Worm (Caenorhabditis elegans) whole organism, young adult: ENCODE results near the gene tag-209.
A peak's percentile ranks its signal among the peaks of the same experiment; 100 is the strongest.

Experiments used
- D2030.7 ChIP-seq: fragments of 200-800 bp; sonication (Bioruptor generic); IDR thresholded peaks from 2 replicates; pipeline ENCODE4 v1.3.6; 2022; ENCODE audit warnings: missing genetic modification reagents, missing genetic modification characterization, missing compliant biosample characterization
- F39B2.1 ChIP-seq: fragments of 200-800 bp; sonication (Bioruptor generic); IDR thresholded peaks from 2 replicates; pipeline ENCODE4 v1.3.6; 2022; ENCODE audit warnings: missing genetic modification reagents, missing genetic modification characterization, missing compliant biosample characterization
- F52B5.7 ChIP-seq: sonication (generic microtip); optimal IDR thresholded peaks from 2 replicates; lab custom pipeline; 2016; ENCODE audit warnings: mild to moderate bottlenecking, missing genetic modification characterization, missing compliant biosample characterization
- F55B11.4 ChIP-seq: sonication (generic microtip); optimal IDR thresholded peaks from 2 replicates; lab custom pipeline; 2016; ENCODE audit warnings: missing compliant biosample characterization, missing genetic modification characterization, borderline replicate concordance; ENCODE audit not compliant: insufficient read depth
- F57C9.4 ChIP-seq: sonication (generic microtip); optimal IDR thresholded peaks from 2 replicates; lab custom pipeline; 2017; ENCODE audit warnings: mild to moderate bottlenecking, missing genetic modification characterization, missing compliant biosample characterization
- T07F8.4 ChIP-seq: sonication (generic microtip); optimal IDR thresholded peaks from 2 replicates; lab custom pipeline; 2016; ENCODE audit warnings: mild to moderate bottlenecking, missing genetic modification characterization, moderate library complexity, missing compliant biosample characterization
- T26A5.8 ChIP-seq: sonication (generic microtip); optimal IDR thresholded peaks from 2 replicates; lab custom pipeline; 2016; ENCODE audit warnings: missing genetic modification characterization, missing compliant biosample characterization
- Y53G8AR.9 ChIP-seq: fragments of 200-800 bp; sonication (Bioruptor generic); conservative IDR thresholded peaks from 2 replicates; pipeline ENCODE4 v1.3.6; 2022; ENCODE audit warnings: missing genetic modification reagents, missing genetic modification characterization, missing compliant biosample characterization
- ama-1 ChIP-seq, 3 experiments: fragments of 150-350 bp in 1 of 3; sonication (generic microtip) in 2 of 3; optimal IDR thresholded peaks; 2 replicates each; lab custom pipeline; 2014 to 2018; ENCODE audit warnings: missing biosample characterization in 2 of 3, missing genetic modification characterization in 2 of 3, missing genetic modification reagents in 2 of 3
- aptf-2 ChIP-seq: fragments of 200-800 bp; sonication (Bioruptor generic); conservative IDR thresholded peaks from 2 replicates; pipeline ENCODE4 v1.3.6; 2022; ENCODE audit warnings: missing genetic modification reagents, missing genetic modification characterization, missing compliant biosample characterization
- ccch-3 ChIP-seq: fragments of 200-800 bp; sonication (Bioruptor generic); optimal IDR thresholded peaks from 2 replicates; lab custom pipeline; 2018; ENCODE audit warnings: mild to moderate bottlenecking, missing genetic modification characterization, missing compliant biosample characterization
- egl-44 ChIP-seq: fragments of 200-800 bp; sonication (Bioruptor generic); IDR thresholded peaks from 2 replicates; pipeline ENCODE4 v1.3.6; 2022; ENCODE audit warnings: missing genetic modification reagents, missing genetic modification characterization, missing compliant biosample characterization
- ekl-4 ChIP-seq: fragments of 200-800 bp; sonication (Bioruptor generic); IDR thresholded peaks from 2 replicates; pipeline ENCODE4 v1.3.6; 2022; ENCODE audit warnings: missing genetic modification reagents, missing genetic modification characterization, missing compliant biosample characterization
- ets-4 ChIP-seq: fragments of 200-800 bp; sonication (Bioruptor generic); optimal IDR thresholded peaks from 2 replicates; lab custom pipeline; 2018; ENCODE audit warnings: mild to moderate bottlenecking, missing genetic modification characterization, missing compliant biosample characterization
- him-1 ChIP-seq: sonication (generic microtip); optimal IDR thresholded peaks from 2 replicates; lab custom pipeline; 2016; ENCODE audit warnings: missing genotype, missing genetic modification reagents, missing genetic modification characterization, missing compliant biosample characterization
- hlh-12 ChIP-seq: sonication (generic microtip); optimal IDR thresholded peaks from 2 replicates; lab custom pipeline; 2016; ENCODE audit warnings: missing genetic modification characterization, missing compliant biosample characterization
- hmg-1.2 ChIP-seq: fragments of 200-800 bp; sonication (Bioruptor generic); IDR thresholded peaks from 2 replicates; pipeline ENCODE4 v1.3.6; 2022; ENCODE audit warnings: missing genetic modification reagents, missing genetic modification characterization, missing compliant biosample characterization
- hsf-1 ChIP-seq: fragments of 200-800 bp; sonication (Bioruptor generic); IDR thresholded peaks from 2 replicates; pipeline ENCODE4 v1.3.6; 2022; ENCODE audit warnings: missing genetic modification reagents, missing genetic modification characterization, missing compliant biosample characterization
- lin-54 ChIP-seq: fragments of 200-800 bp; sonication (Bioruptor generic); optimal IDR thresholded peaks from 2 replicates; lab custom pipeline; 2018; ENCODE audit warnings: mild to moderate bottlenecking, missing genetic modification characterization, missing compliant biosample characterization
- lsl-1 ChIP-seq: fragments of 200-800 bp; sonication (Bioruptor generic); optimal IDR thresholded peaks from 2 replicates; lab custom pipeline; 2018; ENCODE audit warnings: mild to moderate bottlenecking, missing genetic modification characterization, moderate library complexity, missing compliant biosample characterization
- mcd-1 ChIP-seq: fragments of 200-800 bp; sonication (Bioruptor generic); IDR thresholded peaks from 2 replicates; pipeline ENCODE4 v1.3.6; 2022; ENCODE audit warnings: missing genetic modification reagents, missing genetic modification characterization, missing compliant biosample characterization
- mes-4 ChIP-seq: sonication (generic microtip); optimal IDR thresholded peaks from 2 replicates; lab custom pipeline; 2016; ENCODE audit warnings: missing genotype, missing genetic modification characterization, missing compliant biosample characterization
- nfya-1 ChIP-seq: sonication (generic microtip); optimal IDR thresholded peaks from 2 replicates; lab custom pipeline; 2017; ENCODE audit warnings: antibody characterized with exemption, missing compliant biosample characterization, missing genetic modification characterization, borderline replicate concordance; ENCODE audit not compliant: insufficient read depth
- nhr-120 ChIP-seq: fragments of 200-800 bp; sonication (Bioruptor generic); IDR thresholded peaks from 2 replicates; pipeline ENCODE4 v1.3.6; 2022; ENCODE audit warnings: missing genetic modification characterization, missing compliant biosample characterization
- nhr-179 ChIP-seq: sonication (generic microtip); optimal IDR thresholded peaks from 2 replicates; lab custom pipeline; 2016; ENCODE audit warnings: mild to moderate bottlenecking, missing genetic modification characterization, missing compliant biosample characterization
- repo-1 ChIP-seq: sonication (generic microtip); optimal IDR thresholded peaks from 2 replicates; lab custom pipeline; 2017; ENCODE audit warnings: mild to moderate bottlenecking, missing genetic modification characterization, missing compliant biosample characterization
- snpc-1.3 ChIP-seq: sonication (generic microtip); optimal IDR thresholded peaks from 2 replicates; lab custom pipeline; 2017; ENCODE audit warnings: missing genetic modification characterization, mild to moderate bottlenecking, missing compliant biosample characterization, antibody characterized with exemption, moderate library complexity, missing genotype, missing genetic modification reagents; ENCODE audit not compliant: insufficient read depth
- snpc-3.4 ChIP-seq: sonication (generic microtip); optimal IDR thresholded peaks from 2 replicates; lab custom pipeline; 2017; ENCODE audit warnings: missing genetic modification characterization, mild to moderate bottlenecking, missing compliant biosample characterization, antibody characterized with exemption, moderate library complexity, missing genotype, missing genetic modification reagents
- sptf-2 ChIP-seq: fragments of 200-800 bp; sonication (Bioruptor generic); optimal IDR thresholded peaks from 2 replicates; lab custom pipeline; 2018; ENCODE audit warnings: mild to moderate bottlenecking, missing genetic modification characterization, missing compliant biosample characterization
- tlf-1 ChIP-seq: fragments of 200-800 bp; sonication (Bioruptor generic); optimal IDR thresholded peaks from 2 replicates; lab custom pipeline; 2018; ENCODE audit warnings: mild to moderate bottlenecking, missing genetic modification characterization, missing compliant biosample characterization
- zfh-2 ChIP-seq: fragments of 200-800 bp; sonication (Bioruptor generic); conservative IDR thresholded peaks from 2 replicates; pipeline ENCODE4 v1.3.6; 2022; ENCODE audit warnings: missing genetic modification reagents, missing genetic modification characterization, missing compliant biosample characterization
- zim-3 ChIP-seq: sonication (generic microtip); optimal IDR thresholded peaks from 2 replicates; lab custom pipeline; 2017; ENCODE audit warnings: mild to moderate bottlenecking, missing genetic modification characterization, moderate library complexity, missing compliant biosample characterization
- ztf-22 ChIP-seq: fragments of 200-800 bp; sonication (Bioruptor generic); optimal IDR thresholded peaks from 2 replicates; lab custom pipeline; 2018; ENCODE audit warnings: mild to moderate bottlenecking, missing genetic modification characterization, moderate library complexity, missing compliant biosample characterization
- ztf-3 ChIP-seq: fragments of 200-800 bp; sonication (Bioruptor generic); optimal IDR thresholded peaks from 2 replicates; lab custom pipeline; 2018; ENCODE audit warnings: mild to moderate bottlenecking, missing genetic modification characterization, missing compliant biosample characterization

tag-209 gene

ce11 chrII:10805437-10805836 lies 18.3 kb downstream of the tag-209 start, which contains the start of gene ceh-62 (continued):
- TF ChIP-seq snpc-1.3 (tag; lab: Kevin White, UChicago) (no peak), ets-4 (no peak), F57C9.4 (tag; lab: Kevin White, UChicago) (no peak), T07F8.4 (tag; lab: Kevin White, UChicago) (no peak), ekl-4 (no peak)

ce11 chrII:10808708-10809343 lies 21.7 kb downstream of the tag-209 start, which contains the start of gene R06F6.14:
Gene R06F6.14, plus strand, starts transcription at chrII:10809293.
- TF ChIP-seq hlh-12 (tag; lab: Kevin White, UChicago), result no peak
- TF ChIP-seq ama-1 (optimal IDR thresholded peaks at IDR 0.05; lab: Kevin White, UChicago), result no peak
- no peak for TF ChIP-seq ama-1 (GFP tag; optimal IDR thresholded peaks at IDR 0.05; lab: Kevin White, UChicago)
- no peak for TF ChIP-seq ztf-3 (GFP tag; lab: Kevin White, UChicago)
- TF ChIP-seq Y53G8AR.9, result no peak
- no peak for TF ChIP-seq ekl-4
- no peak for TF ChIP-seq tlf-1 (GFP tag; lab: Kevin White, UChicago)
- no peak for TF ChIP-seq hsf-1 (GFP tag; lab: Robert Waterston, UW)
- no peak for TF ChIP-seq F55B11.4 (tag; lab: Kevin White, UChicago)
- no peak for TF ChIP-seq repo-1 (tag; lab: Kevin White, UChicago)
- TF ChIP-seq ztf-22 (GFP tag; lab: Kevin White, UChicago), result no peak
- TF ChIP-seq, all 124 proteins: peak for 0

DNA sequence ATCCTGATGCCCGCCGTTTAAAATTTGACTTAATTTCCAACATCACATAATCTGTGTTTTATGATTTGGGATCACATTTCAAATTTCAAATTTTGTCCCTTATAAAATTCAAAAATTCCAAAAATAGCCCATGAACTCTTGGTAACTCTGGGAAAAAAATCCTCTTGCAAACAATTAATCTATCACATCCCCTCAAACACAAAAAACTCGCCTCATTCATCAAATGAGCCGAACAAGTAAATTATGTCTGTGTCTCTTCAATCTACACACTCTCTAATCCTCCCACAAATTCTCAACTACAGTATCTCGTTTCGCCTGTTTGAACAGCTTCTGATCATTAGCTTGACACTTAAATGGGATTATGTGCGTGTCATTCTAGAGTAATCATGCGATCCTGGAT lies 23.6 kb downstream of the tag-209 start, which contains the start of gene msrp-7:
TSS of gene msrp-7 (plus strand) at position 301 of the 400 bp plus-strand sequence.
- no peak for TF ChIP-seq F52B5.7 (tag; lab: Kevin White, UChicago)
- no peak for TF ChIP-seq nhr-179 (tag; lab: Kevin White, UChicago)
- peak; percentile 50 for TF ChIP-seq hmg-1.2
- no peak for TF ChIP-seq him-1 (tag; lab: Kevin White, UChicago)
- TF ChIP-seq aptf-2, result no peak
- no peak for TF ChIP-seq ztf-3 (GFP tag; lab: Kevin White, UChicago)
- TF ChIP-seq zim-3, result no peak

DNA sequence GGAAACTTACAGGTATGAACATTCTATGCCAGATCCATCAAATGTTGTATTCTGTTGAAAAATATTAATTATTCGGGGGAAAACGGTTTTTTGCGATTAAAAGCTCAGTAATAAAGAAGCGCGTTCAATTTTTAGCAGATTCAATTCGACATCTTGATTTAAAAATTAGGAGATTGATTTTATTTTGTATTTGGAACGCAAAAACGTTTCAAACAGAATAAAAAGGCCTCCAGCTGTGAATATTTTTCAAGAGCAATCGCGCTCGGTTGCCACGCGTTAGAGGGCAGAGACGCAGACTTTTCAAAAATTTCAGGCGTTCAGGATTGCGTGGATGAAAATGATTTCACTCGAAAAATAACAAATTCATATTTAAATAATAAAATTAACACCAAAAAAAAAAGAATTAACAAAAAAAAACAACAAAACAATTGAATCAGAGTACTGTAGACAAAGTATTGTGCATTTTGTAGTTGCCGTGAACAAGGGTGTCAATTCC lies 32.9 kb downstream of the tag-209 start, which contains the start of gene R06F6.8:
TSS of gene R06F6.8 (minus strand) at position 51 of the 496 bp plus-strand sequence.
- peak; percentile 63 for TF ChIP-seq lsl-1
- no peak for TF ChIP-seq egl-44 (GFP tag; lab: Robert Waterston, UW)
- no peak for TF ChIP-seq tlf-1 (GFP tag; lab: Kevin White, UChicago)
- TF ChIP-seq nhr-120 (GFP tag; lab: Robert Waterston, UW), result no peak
- TF ChIP-seq ccch-3 (GFP tag; lab: Kevin White, UChicago), result no peak
- no peak for TF ChIP-seq sptf-2 (GFP tag; lab: Kevin White, UChicago)
- no peak for TF ChIP-seq T26A5.8
- peak; percentile 50 for TF ChIP-seq D2030.7 (GFP tag; lab: Robert Waterston, UW)
- TF ChIP-seq mes-4, result no peak
- TF ChIP-seq snpc-3.4 (tag; lab: Kevin White, UChicago), result peak; percentile 2
- TF ChIP-seq nfya-1, result no peak
- no peak for TF ChIP-seq ekl-4
- TF ChIP-seq lin-54 (GFP tag; lab: Kevin White, UChicago), result peak; percentile 21
- TF ChIP-seq hmg-1.2, result peak; percentile 89
- TF ChIP-seq zfh-2, result no peak
- no peak for TF ChIP-seq F39B2.1 (GFP tag; lab: Robert Waterston, UW)
- TF ChIP-seq mcd-1 (GFP tag; lab: Robert Waterston, UW), result peak; percentile 74
